Worm (Caenorhabditis elegans): ENCODE results near the gene dyf-19.

Gene dyf-19

ce11 chrV:19643903-19644302 is 19.1 kb downstream of the dyf-19 start, which contains the start of the genes Y43F8C.7 and mrps-28 (continued):
- TF ChIP-seq mef-2 (tag; optimal IDR thresholded peaks at IDR 0.05), result no peak
- no peak for TF ChIP-seq nhr-84 (tag; optimal IDR thresholded peaks at IDR 0.05)
- peak; percentile 51 for TF ChIP-seq swsn-7 (tag; optimal IDR thresholded peaks at IDR 0.05)
- no peak for TF ChIP-seq ceh-90 (tag; optimal IDR thresholded peaks at IDR 0.05)
- no peak for TF ChIP-seq nhr-71 (tag; optimal IDR thresholded peaks at IDR 0.05)
- TF ChIP-seq unc-86 (tag; optimal IDR thresholded peaks at IDR 0.05), result peak; percentile 37
- TF ChIP-seq irx-1 (tag; optimal IDR thresholded peaks at IDR 0.05), result peak; percentile 3
- TF ChIP-seq mep-1 (tag; optimal IDR thresholded peaks at IDR 0.05), result peak; percentile 70
- no peak for TF ChIP-seq C34B4.2 (tag; optimal IDR thresholded peaks at IDR 0.05)
- TF ChIP-seq sptf-1 (tag; optimal IDR thresholded peaks at IDR 0.05), result no peak

DNA sequence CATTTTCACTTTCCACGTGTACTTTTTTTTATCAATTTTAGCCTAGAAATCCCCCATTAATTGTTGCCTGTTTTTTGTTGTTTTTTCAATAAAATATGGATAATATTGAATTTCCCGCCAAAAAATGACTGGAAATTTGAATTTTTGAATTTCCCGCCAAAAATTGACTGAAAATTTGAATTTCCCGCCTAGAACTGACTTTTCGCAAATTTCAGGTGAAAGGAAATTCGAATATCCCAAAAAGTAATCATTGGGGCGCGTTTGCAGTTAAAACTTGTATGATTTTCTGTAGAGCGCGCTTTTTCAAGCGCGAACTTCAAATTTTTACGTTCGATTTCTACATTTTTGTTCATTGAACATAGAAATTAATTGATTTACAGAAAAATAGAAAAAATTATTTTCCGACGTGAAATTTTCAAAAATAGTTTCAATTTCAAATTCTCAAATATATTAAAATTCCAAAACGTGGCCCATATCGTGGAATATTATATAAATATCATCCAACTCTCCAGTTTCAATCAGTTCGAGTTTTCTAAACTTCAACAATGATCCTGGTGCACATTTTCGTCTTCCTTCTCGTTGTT is 20.8 kb downstream of the dyf-19 start, which contains the start of gene Y43F8C.9:
Gene Y43F8C.9, plus strand, starts transcription at position 534 of the 584 bp plus-strand sequence.
- no peak for TF ChIP-seq efl-1 (optimal IDR thresholded peaks at IDR 0.05)
- peak in 1 of 2 experiments; percentile 25 for TF ChIP-seq efl-1 (GFP tag; optimal IDR thresholded peaks at IDR 0.05 in 1 of 2)
- no peak for TF ChIP-seq lin-15B (tag; optimal IDR thresholded peaks at IDR 0.05)

DNA sequence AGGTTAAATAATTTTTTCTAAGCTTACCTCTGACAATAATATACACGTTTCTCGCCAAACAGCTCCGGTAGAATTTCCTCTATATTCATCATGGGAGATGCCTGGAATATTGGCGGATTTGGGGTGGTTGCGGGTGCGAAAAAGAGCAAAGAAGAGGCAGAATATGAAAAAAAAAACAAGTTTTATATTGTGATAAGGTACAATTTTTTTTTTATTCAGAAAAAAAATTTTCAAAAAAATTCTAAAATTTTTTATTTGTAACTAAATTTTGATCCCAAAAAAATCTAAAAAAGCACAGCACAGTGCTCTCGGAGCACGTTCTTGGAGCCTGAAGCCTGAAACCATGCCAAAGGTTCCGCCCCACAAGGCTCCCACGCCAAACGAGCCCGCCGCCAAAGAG is 30.3 kb downstream of the dyf-19 start, which contains the start of gene dmd-3:
Gene dmd-3, minus strand, starts transcription at position 101 of the 400 bp plus-strand sequence.
- no peak for TF ChIP-seq hpl-2 (GFP tag; optimal IDR thresholded peaks at IDR 0.05)
- no peak for TF ChIP-seq unc-30 (tag; optimal IDR thresholded peaks at IDR 0.05)
- TF ChIP-seq fkh-4 (tag; optimal IDR thresholded peaks at IDR 0.05; ENCODE audit: borderline replicate concordance), result no peak
- TF ChIP-seq nhr-237 (tag; optimal IDR thresholded peaks at IDR 0.05), result no peak
- no peak for TF ChIP-seq unc-86 (tag; optimal IDR thresholded peaks at IDR 0.05)
- no peak for TF ChIP-seq unc-62 (GFP tag; optimal IDR thresholded peaks at IDR 0.05)
- TF ChIP-seq pag-3 (tag; optimal IDR thresholded peaks at IDR 0.05; ENCODE audit: borderline replicate concordance, insufficient read depth), result no peak
- TF ChIP-seq lin-15B (tag; optimal IDR thresholded peaks at IDR 0.05), result no peak
- no peak for TF ChIP-seq tlp-1 (tag; optimal IDR thresholded peaks at IDR 0.05)
- TF ChIP-seq rnt-1 (tag; optimal IDR thresholded peaks at IDR 0.05), result no peak

- TF ChIP-seq grh-1 (GFP tag; IDR thresholded peaks at IDR 0.05) (no peak), ces-1 (GFP tag; optimal IDR thresholded peaks at IDR 0.05) (no peak), unc-62 (GFP tag; optimal IDR thresholded peaks at IDR 0.05) (no peak), nhr-47 (tag; optimal IDR thresholded peaks at IDR 0.05) (no peak), ceh-8 (GFP tag; optimal IDR thresholded peaks at IDR 0.05) (no peak)
These were observed 39.7 kb downstream of the dyf-19 start for ce11 chrV:19664574-19664973.

ce11 chrV:19666308-19666707 is 41.5 kb downstream of the dyf-19 start:
- no peak for TF ChIP-seq unc-98 (GFP tag; IDR thresholded peaks at IDR 0.05)
- peak; percentile 32 for TF ChIP-seq blmp-1 (tag; optimal IDR thresholded peaks at IDR 0.05)
- TF ChIP-seq lir-3 (tag; optimal IDR thresholded peaks at IDR 0.05; ENCODE audit: poor library complexity), result no peak
- no peak for TF ChIP-seq F16B12.6 (tag; optimal IDR thresholded peaks at IDR 0.05)
- TF ChIP-seq unc-62 (GFP tag; optimal IDR thresholded peaks at IDR 0.05), result no peak
- peak; percentile 45 for TF ChIP-seq irx-1 (tag; optimal IDR thresholded peaks at IDR 0.05)
- 0 out of 2 replicates have a peak, but pooled peaks have one; percentile 18 for TF ChIP-seq grh-1 (GFP tag; IDR thresholded peaks at IDR 0.05)
- peak in 1 of 2 experiments; percentile 43 for TF ChIP-seq mdl-1 (tag; optimal IDR thresholded peaks at IDR 0.05)
- TF ChIP-seq lin-35 (GFP tag; optimal IDR thresholded peaks at IDR 0.05), result peak in 1 of 2 experiments; percentile 35
- peak; percentile 15 for TF ChIP-seq swsn-7 (tag; optimal IDR thresholded peaks at IDR 0.05)
- peak; percentile 11 for TF ChIP-seq nhr-11 (tag; optimal IDR thresholded peaks at IDR 0.05)
- TF ChIP-seq lsy-2 (tag; optimal IDR thresholded peaks at IDR 0.05), result peak in 1 of 2 experiments; percentile 34
- no peak for TF ChIP-seq mab-9 (GFP tag; IDR thresholded peaks at IDR 0.05)
- no peak for TF ChIP-seq sox-4 (tag; optimal IDR thresholded peaks at IDR 0.05)
- TF ChIP-seq aha-1 (tag; optimal IDR thresholded peaks at IDR 0.05), result no peak
- TF ChIP-seq snu-23 (GFP tag; optimal IDR thresholded peaks at IDR 0.05), result peak; percentile 36
- TF ChIP-seq C16A3.4 (tag; optimal IDR thresholded peaks at IDR 0.05), result peak; percentile 11
- TF ChIP-seq C34B4.2 (tag; optimal IDR thresholded peaks at IDR 0.05), result no peak
- peak; percentile 40 for TF ChIP-seq tbx-2 (tag; optimal IDR thresholded peaks at IDR 0.05)
- TF ChIP-seq lin-14 (GFP tag; optimal IDR thresholded peaks at IDR 0.05), result peak; percentile 82
- peak; percentile 48 for TF ChIP-seq nhr-90 (tag; optimal IDR thresholded peaks at IDR 0.05; ENCODE audit: poor library complexity)
- TF ChIP-seq nhr-237 (tag; optimal IDR thresholded peaks at IDR 0.05), result peak; percentile 8
- peak; percentile 94 for TF ChIP-seq nhr-85 (tag)
- TF ChIP-seq fkh-4 (tag; optimal IDR thresholded peaks at IDR 0.05; ENCODE audit: borderline replicate concordance), result no peak
- peak in 1 of 3 experiments; percentile 45 for TF ChIP-seq ceh-82 (tag; optimal IDR thresholded peaks at IDR 0.05)
- peak in 1 of 2 experiments; percentile 6 for TF ChIP-seq efl-1 (optimal IDR thresholded peaks at IDR 0.05)
- peak; percentile 17 to 58 for TF ChIP-seq efl-1 (GFP tag; optimal IDR thresholded peaks at IDR 0.05 in 1 of 2)
